Worm (Caenorhabditis elegans) whole organism, midembryonic: Measurements from ENCODE around the gene rpn-7.

Experiments
- T22C8.4 ChIP-seq: fragments of 200-800 bp; sonication (Bioruptor generic); IDR thresholded peaks from 2 replicates; pipeline ENCODE4 v1.3.6; 2022; ENCODE audit warnings: missing genetic modification characterization, missing compliant biosample characterization
- flt-1 ChIP-seq: fragments of 200-800 bp; sonication (Bioruptor generic); IDR thresholded peaks from 2 replicates; pipeline ENCODE4 v1.3.6; 2022; ENCODE audit warnings: missing genetic modification characterization, missing compliant biosample characterization
- klf-2 ChIP-seq: fragments of 200-800 bp; sonication (Bioruptor generic); conservative IDR thresholded peaks from 2 replicates; pipeline ENCODE4 v1.3.6; 2022; ENCODE audit warnings: missing genetic modification reagents, missing genetic modification characterization, missing compliant biosample characterization
- ref-1 ChIP-seq: fragments of 200-800 bp; sonication (Bioruptor generic); conservative IDR thresholded peaks from 2 replicates; pipeline ENCODE4 v1.3.6; 2022; ENCODE audit warnings: missing genetic modification reagents, missing genetic modification characterization, missing compliant biosample characterization
- ztf-29 ChIP-seq: fragments of 200-800 bp; sonication (Bioruptor generic); IDR thresholded peaks from 2 replicates; pipeline ENCODE4 v1.3.6; 2022; ENCODE audit warnings: missing genetic modification reagents, missing genetic modification characterization, missing compliant biosample characterization

ce11 chrIV:9343102-9343599 lies 26.7 kb downstream of the rpn-7 start, which contains the start of gene pigc-1:
- TF ChIP-seq ref-1 (GFP tag; lab: Robert Waterston, UW) (no peak), ztf-29 (GFP tag; lab: Robert Waterston, UW) (no peak), klf-2 (GFP tag; lab: Robert Waterston, UW) (no peak), T22C8.4 (GFP tag; lab: Robert Waterston, UW) (no peak), flt-1 (GFP tag; lab: Robert Waterston, UW) (no peak)
